Fruit fly (Drosophila melanogaster) whole organism: ENCODE data around the gene CG32107.

ENCODE experiments used
- CG8478 ChIP-seq: fragments of >200 bp; optimal IDR thresholded peaks from 2 replicates; lab custom pipeline; 2018; ENCODE audit warnings: inconsistent platforms
- Dll ChIP-seq: fragments of >200 bp; optimal IDR thresholded peaks from 2 replicates; lab custom pipeline; 2017
- EcR ChIP-seq, 2 experiments: fragments of >200 bp; optimal IDR thresholded peaks; 2 replicates each; lab custom pipeline; 2017; ENCODE audit warnings: missing biosample characterization in 2 of 2, missing genetic modification characterization in 2 of 2, missing genetic modification reagents in 2 of 2
- pan ChIP-seq: fragments of >200 bp; optimal IDR thresholded peaks from 2 replicates; lab custom pipeline; 2017
- psq ChIP-seq: fragments of >200 bp; optimal IDR thresholded peaks from 2 replicates; lab custom pipeline; 2017
- usp ChIP-seq: fragments of >200 bp; optimal IDR thresholded peaks from 2 replicates; lab custom pipeline; 2017; ENCODE audit warnings: missing biosample characterization, missing genetic modification characterization, mixed read lengths

CG32107 gene

dm6 chr3L:12861255-12861899 is at the start of gene CG32107:
Gene CG32107 (minus strand): TSS chr3L:12861305.
- TF ChIP-seq CG8478 (lab: Kevin White, UChicago) (no peak), usp (GFP tag; lab: Kevin White, UChicago) (no peak), pan (lab: Kevin White, UChicago) (no peak), Dll (lab: Kevin White, UChicago) (no peak), EcR (GFP tag; optimal IDR thresholded peaks at IDR 0.05; lab: Kevin White, UChicago) (no peak), psq (lab: Kevin White, UChicago) (no peak)

dm6 chr3L:12903611-12904010 is 42.5 kb upstream of the CG32107 start, which contains the start of gene CG32117:
Gene CG32117 (minus strand): TSS chr3L:12903711.
- TF ChIP-seq pan (lab: Kevin White, UChicago): no peak
- TF ChIP-seq CG8478 (lab: Kevin White, UChicago): no peak
- no peak for TF ChIP-seq usp (GFP tag; lab: Kevin White, UChicago)
- no peak for TF ChIP-seq Dll (lab: Kevin White, UChicago)
- no peak for TF ChIP-seq psq (lab: Kevin White, UChicago)
- TF ChIP-seq EcR (GFP tag; optimal IDR thresholded peaks at IDR 0.05; lab: Kevin White, UChicago): no peak

- TF ChIP-seq psq (lab: Kevin White, UChicago) (no peak), CG8478 (lab: Kevin White, UChicago) (no peak)
Observed at dm6 chr3L:12902579-12903228, 41.6 kb upstream of the CG32107 start, which contains the start of gene CG12520. Gene CG12520 (minus strand): TSS chr3L:12902737.

dm6 chr3L:12892485-12893173 is 31.5 kb upstream of the CG32107 start, which contains the start of gene CG14118:
Gene CG14118 (plus strand): TSS chr3L:12892658.
- no peak for TF ChIP-seq CG8478 (lab: Kevin White, UChicago)
- TF ChIP-seq usp (GFP tag; lab: Kevin White, UChicago): no peak
- TF ChIP-seq psq (lab: Kevin White, UChicago): no peak
- TF ChIP-seq pan (lab: Kevin White, UChicago): no peak
- no peak for TF ChIP-seq EcR (GFP tag; optimal IDR thresholded peaks at IDR 0.05; lab: Kevin White, UChicago)
- no peak for TF ChIP-seq Dll (lab: Kevin White, UChicago)

- no peak for TF ChIP-seq usp (GFP tag; lab: Kevin White, UChicago)
- TF ChIP-seq Dll (lab: Kevin White, UChicago): no peak
- no peak for TF ChIP-seq EcR (GFP tag; optimal IDR thresholded peaks at IDR 0.05; lab: Kevin White, UChicago)
- TF ChIP-seq CG8478 (lab: Kevin White, UChicago): no peak
- no peak for TF ChIP-seq pan (lab: Kevin White, UChicago)
- no peak for TF ChIP-seq psq (lab: Kevin White, UChicago)
Observed at dm6 chr3L:12889353-12889820, 28.3 kb upstream of the CG32107 start, which contains the start of gene CG43894. Gene CG43894 (plus strand): TSS chr3L:12889770.

dm6 chr3L:12884680-12885079 is 23.6 kb upstream of the CG32107 start, which contains the start of gene CG14120:
Gene CG14120 (plus strand): TSS chr3L:12885039.
- TF ChIP-seq psq (lab: Kevin White, UChicago) (no peak), usp (GFP tag; lab: Kevin White, UChicago) (no peak), EcR (GFP tag; optimal IDR thresholded peaks at IDR 0.05; lab: Kevin White, UChicago) (no peak)

- TF ChIP-seq usp (GFP tag; lab: Kevin White, UChicago): no peak
- TF ChIP-seq Dll (lab: Kevin White, UChicago): no peak
- TF ChIP-seq CG8478 (lab: Kevin White, UChicago): no peak
- TF ChIP-seq pan (lab: Kevin White, UChicago): no peak
Observed at dm6 chr3L:12874211-12874610, 13.1 kb upstream of the CG32107 start.

dm6 chr3L:12867956-12868443 is 6.9 kb upstream of the CG32107 start:
- TF ChIP-seq psq (lab: Kevin White, UChicago) (no peak), pan (lab: Kevin White, UChicago) (no peak), Dll (lab: Kevin White, UChicago) (no peak), usp (GFP tag; lab: Kevin White, UChicago) (no peak), CG8478 (lab: Kevin White, UChicago) (no peak), EcR (GFP tag; optimal IDR thresholded peaks at IDR 0.05; lab: Kevin White, UChicago) (no peak)

dm6 chr3L:12864472-12864871 is 3.4 kb upstream of the CG32107 start:
- TF ChIP-seq Dll (lab: Kevin White, UChicago): no peak
- TF ChIP-seq CG8478 (lab: Kevin White, UChicago): no peak
- TF ChIP-seq EcR (GFP tag; optimal IDR thresholded peaks at IDR 0.05; lab: Kevin White, UChicago): no peak
- no peak for TF ChIP-seq psq (lab: Kevin White, UChicago)
- no peak for TF ChIP-seq pan (lab: Kevin White, UChicago)
- TF ChIP-seq usp (GFP tag; lab: Kevin White, UChicago): no peak

dm6 chr3L:12862820-12863219 is 1.7 kb upstream of the CG32107 start, which contains the start of gene CG10943:
Gene CG10943 (minus strand): TSS chr3L:12862920.
- TF ChIP-seq EcR (GFP tag; optimal IDR thresholded peaks at IDR 0.05; lab: Kevin White, UChicago) (no peak), Dll (lab: Kevin White, UChicago) (no peak), CG8478 (lab: Kevin White, UChicago) (no peak), psq (lab: Kevin White, UChicago) (no peak), usp (GFP tag; lab: Kevin White, UChicago) (no peak), pan (lab: Kevin White, UChicago) (no peak)
